Worm (Caenorhabditis elegans) whole organism, young adult: ENCODE results near the gene fbxa-18.

ENCODE experiments used
- B0035.1 ChIP-seq: sonication (generic microtip); optimal IDR thresholded peaks from 2 replicates; lab custom pipeline; 2016; ENCODE audit warnings: missing genetic modification characterization, mild to moderate bottlenecking, missing compliant biosample characterization, missing genotype, missing genetic modification reagents
- B0261.1 ChIP-seq: sonication (generic microtip); optimal IDR thresholded peaks from 2 replicates; lab custom pipeline; 2016; ENCODE audit warnings: mild to moderate bottlenecking, missing genetic modification characterization, moderate library complexity, missing compliant biosample characterization
- F10E7.11 ChIP-seq: sonication (generic microtip); optimal IDR thresholded peaks from 2 replicates; lab custom pipeline; 2017; ENCODE audit warnings: mild to moderate bottlenecking, missing genetic modification characterization, moderate library complexity, missing compliant biosample characterization
- F22D6.2 ChIP-seq: sonication (generic microtip); optimal IDR thresholded peaks from 2 replicates; lab custom pipeline; 2016; ENCODE audit warnings: mild to moderate bottlenecking, missing genetic modification characterization, missing compliant biosample characterization
- F23B12.7 ChIP-seq: sonication (generic microtip); optimal IDR thresholded peaks from 2 replicates; lab custom pipeline; 2017; ENCODE audit warnings: missing genetic modification characterization, mild to moderate bottlenecking, missing compliant biosample characterization, antibody characterized with exemption, moderate library complexity; ENCODE audit not compliant: insufficient read depth
- F33H1.4 ChIP-seq: fragments of 200-800 bp; sonication (Bioruptor generic); IDR thresholded peaks from 2 replicates; pipeline ENCODE4 v1.3.6; 2022; ENCODE audit warnings: missing genetic modification reagents, missing genetic modification characterization, missing compliant biosample characterization
- F57A8.1 ChIP-seq: fragments of 200-800 bp; sonication (Bioruptor generic); optimal IDR thresholded peaks from 2 replicates; lab custom pipeline; 2018; ENCODE audit warnings: mild to moderate bottlenecking, missing genetic modification characterization, moderate library complexity, missing compliant biosample characterization
- Y67H2A.10 ChIP-seq: fragments of 200-800 bp; sonication (Bioruptor generic); conservative IDR thresholded peaks from 2 replicates; pipeline ENCODE4 v1.3.6; 2022; ENCODE audit warnings: missing genetic modification reagents, missing genetic modification characterization, missing compliant biosample characterization
- Y79H2A.3 ChIP-seq: fragments of 200-800 bp; sonication (Bioruptor generic); conservative IDR thresholded peaks from 2 replicates; pipeline ENCODE4 v1.3.6; 2022; ENCODE audit warnings: missing genetic modification reagents, missing genetic modification characterization, missing compliant biosample characterization
- Y95B8A.8 ChIP-seq: fragments of 200-800 bp; sonication (Bioruptor generic); IDR thresholded peaks from 2 replicates; pipeline ENCODE4 v1.3.6; 2022; ENCODE audit warnings: missing genetic modification reagents, missing genetic modification characterization, missing compliant biosample characterization
- attf-3 ChIP-seq: fragments of 200-800 bp; sonication (Bioruptor generic); conservative IDR thresholded peaks from 2 replicates; pipeline ENCODE4 v1.3.6; 2022; ENCODE audit warnings: missing genetic modification reagents, missing genetic modification characterization, missing compliant biosample characterization
- attf-6 ChIP-seq: fragments of 200-800 bp; sonication (Bioruptor generic); IDR thresholded peaks from 2 replicates; pipeline ENCODE4 v1.3.6; 2022; ENCODE audit warnings: missing genetic modification reagents, missing genetic modification characterization, missing compliant biosample characterization
- ccch-3 ChIP-seq: fragments of 200-800 bp; sonication (Bioruptor generic); optimal IDR thresholded peaks from 2 replicates; lab custom pipeline; 2018; ENCODE audit warnings: mild to moderate bottlenecking, missing genetic modification characterization, missing compliant biosample characterization
- egl-18 ChIP-seq: fragments of 200-800 bp; sonication (Bioruptor generic); IDR thresholded peaks from 2 replicates; pipeline ENCODE4 v1.3.6; 2022; ENCODE audit warnings: missing genetic modification reagents, missing genetic modification characterization, missing compliant biosample characterization
- egrh-3 ChIP-seq: fragments of 200-800 bp; sonication (Bioruptor generic); IDR thresholded peaks from 2 replicates; pipeline ENCODE4 v1.3.6; 2022; ENCODE audit warnings: missing genetic modification reagents, missing genetic modification characterization, missing compliant biosample characterization
- ets-4 ChIP-seq: fragments of 200-800 bp; sonication (Bioruptor generic); optimal IDR thresholded peaks from 2 replicates; lab custom pipeline; 2018; ENCODE audit warnings: mild to moderate bottlenecking, missing genetic modification characterization, missing compliant biosample characterization
- gei-17 ChIP-seq: fragments of 200-800 bp; sonication (Bioruptor generic); optimal IDR thresholded peaks from 2 replicates; lab custom pipeline; 2018; ENCODE audit warnings: mild to moderate bottlenecking, missing genetic modification characterization, missing compliant biosample characterization
- him-1 ChIP-seq: sonication (generic microtip); optimal IDR thresholded peaks from 2 replicates; lab custom pipeline; 2016; ENCODE audit warnings: missing genotype, missing genetic modification reagents, missing genetic modification characterization, missing compliant biosample characterization
- hmg-20 ChIP-seq: fragments of 200-800 bp; sonication (Bioruptor generic); IDR thresholded peaks from 2 replicates; pipeline ENCODE4 v1.3.6; 2022; ENCODE audit warnings: missing genetic modification reagents, missing genetic modification characterization, missing compliant biosample characterization
- hrde-1 ChIP-seq: sonication (generic microtip); optimal IDR thresholded peaks from 2 replicates; lab custom pipeline; 2016; ENCODE audit warnings: missing genetic modification characterization, mild to moderate bottlenecking, missing compliant biosample characterization, moderate library complexity, missing genotype, missing genetic modification reagents, borderline replicate concordance
- let-526 ChIP-seq: fragments of 200-800 bp; sonication (Bioruptor generic); IDR thresholded peaks from 2 replicates; pipeline ENCODE4 v1.3.6; 2022; ENCODE audit warnings: missing genetic modification reagents, missing genetic modification characterization, missing compliant biosample characterization
- let-607 ChIP-seq, 2 experiments: fragments of 200-800 bp in 1 of 2; sonication (Bioruptor generic) in 1 of 2; sonication (generic microtip) in 1 of 2; optimal IDR thresholded peaks; 2 replicates each; lab custom pipeline; 2016 to 2018; ENCODE audit warnings: mild to moderate bottlenecking in 2 of 2, missing compliant biosample characterization in 2 of 2, missing genetic modification characterization in 2 of 2, moderate library complexity in 2 of 2, missing genotype in 1 of 2
- lsy-27 ChIP-seq: sonication (generic microtip); optimal IDR thresholded peaks from 2 replicates; lab custom pipeline; 2017; ENCODE audit warnings: missing genetic modification characterization, mild to moderate bottlenecking, missing compliant biosample characterization, antibody characterized with exemption, missing genotype, borderline replicate concordance; ENCODE audit not compliant: insufficient read depth
- madf-10 ChIP-seq: sonication (generic microtip); optimal IDR thresholded peaks from 2 replicates; lab custom pipeline; 2016; ENCODE audit warnings: mild to moderate bottlenecking, missing genetic modification characterization, missing compliant biosample characterization
- madf-3 ChIP-seq: fragments of 200-800 bp; sonication (Bioruptor generic); IDR thresholded peaks from 2 replicates; pipeline ENCODE4 v1.3.6; 2022; ENCODE audit warnings: missing genetic modification reagents, missing genetic modification characterization, missing compliant biosample characterization
- mcd-1 ChIP-seq: fragments of 200-800 bp; sonication (Bioruptor generic); IDR thresholded peaks from 2 replicates; pipeline ENCODE4 v1.3.6; 2022; ENCODE audit warnings: missing genetic modification reagents, missing genetic modification characterization, missing compliant biosample characterization
- mel-28 ChIP-seq: sonication (generic microtip); optimal IDR thresholded peaks from 2 replicates; lab custom pipeline; 2016; ENCODE audit warnings: borderline replicate concordance, mild to moderate bottlenecking, missing genetic modification characterization, missing compliant biosample characterization
- mxl-1 ChIP-seq: sonication (generic microtip); optimal IDR thresholded peaks from 2 replicates; lab custom pipeline; 2016; ENCODE audit warnings: missing genetic modification characterization, missing compliant biosample characterization
- nhr-179 ChIP-seq: sonication (generic microtip); optimal IDR thresholded peaks from 2 replicates; lab custom pipeline; 2016; ENCODE audit warnings: mild to moderate bottlenecking, missing genetic modification characterization, missing compliant biosample characterization
- nhr-27 ChIP-seq: fragments of 200-800 bp; sonication (Bioruptor generic); optimal IDR thresholded peaks from 2 replicates; lab custom pipeline; 2018; ENCODE audit warnings: mild to moderate bottlenecking, missing genetic modification characterization, moderate library complexity, missing compliant biosample characterization
- pbrm-1 ChIP-seq: fragments of 200-800 bp; sonication (Bioruptor generic); IDR thresholded peaks from 2 replicates; pipeline ENCODE4 v1.3.6; 2022; ENCODE audit warnings: missing genetic modification reagents, missing genetic modification characterization, missing compliant biosample characterization
- pha-4 ChIP-seq: fragments of 150-350 bp; sonication (generic microtip); optimal IDR thresholded peaks from 2 replicates; lab custom pipeline; 2014; ENCODE audit warnings: missing biosample characterization, missing genetic modification reagents, missing genetic modification characterization
- tlf-1 ChIP-seq: fragments of 200-800 bp; sonication (Bioruptor generic); optimal IDR thresholded peaks from 2 replicates; lab custom pipeline; 2018; ENCODE audit warnings: mild to moderate bottlenecking, missing genetic modification characterization, missing compliant biosample characterization
- ztf-25 ChIP-seq: fragments of 200-800 bp; sonication (Bioruptor generic); IDR thresholded peaks from 2 replicates; pipeline ENCODE4 v1.3.6; 2022; ENCODE audit warnings: missing genetic modification reagents, missing genetic modification characterization, missing compliant biosample characterization
- ztf-26 ChIP-seq: sonication (generic microtip); optimal IDR thresholded peaks from 2 replicates; lab custom pipeline; 2017; ENCODE audit warnings: missing genetic modification characterization, missing compliant biosample characterization

fbxa-18 gene

DNA sequence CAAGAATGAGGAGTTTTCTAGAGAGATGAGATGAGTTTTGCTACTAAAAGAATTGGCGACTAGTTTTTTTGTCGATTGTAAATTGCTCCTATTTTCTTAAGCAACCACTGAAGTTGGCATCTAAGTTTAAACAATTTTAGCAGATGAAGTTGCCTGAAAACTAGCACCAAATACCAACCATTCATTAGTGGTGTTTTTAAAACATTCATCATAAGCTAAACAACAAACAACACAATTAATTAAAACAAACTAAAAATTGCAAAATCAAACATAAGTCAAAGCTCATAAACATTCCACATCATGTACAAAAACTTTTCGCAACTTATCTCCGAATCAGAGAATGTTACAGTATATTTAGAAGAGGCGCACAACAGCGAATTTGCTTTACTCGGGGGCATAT is 39.6 kb downstream of the fbxa-18 start, which contains the start of gene srz-13:
srz-13 (plus strand) TSS at position 301 of the 400 bp plus-strand sequence.
- no peak for TF ChIP-seq ztf-25 (GFP tag; lab: Robert Waterston, UW)
- no peak for TF ChIP-seq nhr-179 (tag; lab: Kevin White, UChicago)
- no peak for TF ChIP-seq mel-28
- no peak for TF ChIP-seq him-1 (tag; lab: Kevin White, UChicago)
- TF ChIP-seq pbrm-1 (GFP tag; lab: Robert Waterston, UW) = no peak
- no peak for TF ChIP-seq F23B12.7 (tag; lab: Kevin White, UChicago)
- TF ChIP-seq tlf-1 (GFP tag; lab: Kevin White, UChicago) = no peak
- no peak for TF ChIP-seq F22D6.2 (tag; lab: Kevin White, UChicago)
- no peak for TF ChIP-seq attf-3 (GFP tag; lab: Robert Waterston, UW)
- TF ChIP-seq, all 124 proteins: peak for 0

DNA sequence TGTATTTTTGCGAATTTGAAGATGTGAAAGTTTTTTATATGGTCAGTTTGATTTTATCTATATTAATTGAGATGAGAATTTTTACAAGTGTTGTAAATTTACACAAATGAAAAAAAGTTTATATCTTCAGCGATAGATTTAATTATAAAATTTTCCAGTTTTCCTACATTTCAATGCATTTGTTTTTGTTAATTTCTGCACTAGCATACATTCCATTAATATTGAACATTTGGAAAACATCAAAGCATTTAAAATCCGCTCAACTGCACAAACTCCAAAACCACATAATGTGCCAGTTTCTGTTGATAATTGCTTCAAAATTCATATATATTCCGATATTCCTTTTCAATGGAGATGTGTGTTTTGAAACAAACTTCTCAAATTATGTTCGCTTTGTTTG is 40.4 kb downstream of the fbxa-18 start, which contains the start of gene srh-277:
srh-277 (plus strand) TSS at position 301 of the 400 bp plus-strand sequence.
- TF ChIP-seq B0261.1 (tag; lab: Kevin White, UChicago) (no peak), Y79H2A.3 (GFP tag; lab: Robert Waterston, UW) (no peak)

DNA sequence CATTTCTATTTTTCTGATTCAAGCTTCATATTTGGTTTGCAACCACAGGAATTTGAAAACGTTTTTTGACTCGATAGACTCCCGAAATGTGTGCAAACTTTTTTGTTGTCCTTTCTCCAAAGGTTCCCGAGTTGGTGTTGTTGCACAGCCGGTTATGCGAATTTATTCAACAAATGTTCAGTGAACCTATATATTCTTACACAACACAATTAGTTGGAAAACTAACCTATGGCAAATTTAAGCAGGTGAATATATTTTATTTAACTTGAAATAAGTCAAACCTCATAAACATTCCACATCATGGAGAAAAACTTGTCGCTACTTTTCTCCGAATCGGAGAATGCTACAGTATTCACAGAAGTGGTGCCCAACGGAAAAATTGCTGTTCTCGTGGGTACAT is 40.9 kb downstream of the fbxa-18 start, which contains the start of gene srz-14:
srz-14 (plus strand) TSS at position 301 of the 400 bp plus-strand sequence.
- TF ChIP-seq pha-4 = no peak
- TF ChIP-seq madf-10 = no peak
- no peak for TF ChIP-seq Y95B8A.8 (GFP tag; lab: Robert Waterston, UW)
- no peak for TF ChIP-seq mel-28
- TF ChIP-seq B0035.1 (tag; lab: Kevin White, UChicago) = no peak
- TF ChIP-seq hmg-20 (GFP tag; lab: Robert Waterston, UW) = no peak
- TF ChIP-seq F10E7.11 = no peak
- TF ChIP-seq attf-6 (GFP tag; lab: Robert Waterston, UW) = no peak
- TF ChIP-seq F57A8.1 = no peak
- no peak for TF ChIP-seq ccch-3 (GFP tag; lab: Kevin White, UChicago)
- no peak for TF ChIP-seq ets-4 (GFP tag; lab: Kevin White, UChicago)
- no peak for TF ChIP-seq F33H1.4
- TF ChIP-seq madf-3 = no peak
- TF ChIP-seq mxl-1 (tag; lab: Kevin White, UChicago) = no peak
- TF ChIP-seq gei-17 (GFP tag; lab: Kevin White, UChicago) = no peak
- TF ChIP-seq mcd-1 (GFP tag; lab: Robert Waterston, UW) = no peak
- no peak for TF ChIP-seq ztf-26 (tag; lab: Kevin White, UChicago)
- TF ChIP-seq egrh-3 (GFP tag; lab: Robert Waterston, UW) = no peak

- no peak for TF ChIP-seq let-607 (tag; optimal IDR thresholded peaks at IDR 0.05; lab: Kevin White, UChicago)
- no peak for TF ChIP-seq hrde-1
- TF ChIP-seq B0035.1 (tag; lab: Kevin White, UChicago) = no peak
- TF ChIP-seq lsy-27 (tag; lab: Kevin White, UChicago) = no peak
- no peak for TF ChIP-seq Y67H2A.10 (GFP tag; lab: Robert Waterston, UW)
- no peak for TF ChIP-seq nhr-27
- no peak for TF ChIP-seq egl-18 (GFP tag; lab: Robert Waterston, UW)
- TF ChIP-seq let-526 (GFP tag; lab: Robert Waterston, UW) = no peak
Observed at ce11 chrV:16190485-16190884, 48.0 kb downstream of the fbxa-18 start, which contains the start of gene srh-281. TSS of gene srh-281 (plus strand) at chrV:16190785.
